Worm (Caenorhabditis elegans) whole organism, L1 larva: ENCODE results near the gene F17C8.3.

Source experiments
- alr-1 ChIP-seq: fragments of 200-800 bp; sonication (Bioruptor generic); optimal IDR thresholded peaks from 2 replicates; lab custom pipeline; 2018; ENCODE audit warnings: borderline replicate concordance, mild to moderate bottlenecking, missing genetic modification characterization, missing compliant biosample characterization
- aly-2 ChIP-seq: fragments of 150-350 bp; optimal IDR thresholded peaks from 2 replicates; lab custom pipeline; 2014; ENCODE audit warnings: missing biosample characterization, missing genetic modification characterization
- ama-1 ChIP-seq: fragments of 150-350 bp; optimal IDR thresholded peaks from 2 replicates; lab custom pipeline; 2014
- ceh-8 ChIP-seq: fragments of 200-800 bp; sonication (Bioruptor generic); optimal IDR thresholded peaks from 2 replicates; lab custom pipeline; 2018; ENCODE audit warnings: mild to moderate bottlenecking, missing genetic modification characterization, moderate library complexity, missing compliant biosample characterization
- ceh-82 ChIP-seq, 3 experiments: fragments of 150-350 bp in 1 of 3; sonication (generic microtip) in 2 of 3; optimal IDR thresholded peaks; 2 replicates each; lab custom pipeline; 2014 to 2017; ENCODE audit warnings: missing biosample characterization in 3 of 3, missing genetic modification characterization in 3 of 3
- ceh-88 ChIP-seq: fragments of 200-800 bp; sonication (Bioruptor generic); IDR thresholded peaks from 2 replicates; pipeline ENCODE4 v1.3.6; 2022; ENCODE audit warnings: missing genetic modification characterization, missing compliant biosample characterization
- ceh-90 ChIP-seq: sonication (generic microtip); optimal IDR thresholded peaks from 2 replicates; lab custom pipeline; 2016; ENCODE audit warnings: missing genetic modification characterization, missing compliant biosample characterization
- ces-1 ChIP-seq: fragments of 150-350 bp; optimal IDR thresholded peaks from 2 replicates; lab custom pipeline; 2014; ENCODE audit warnings: missing biosample characterization, missing genetic modification reagents, missing genetic modification characterization
- dpl-1 ChIP-seq, 3 experiments: fragments of 150-350 bp in 2 of 3; sonication (generic microtip) in 1 of 3; optimal IDR thresholded peaks; 2 replicates each; lab custom pipeline; 2014 to 2017; ENCODE audit warnings: missing biosample characterization in 3 of 3, missing genetic modification characterization in 3 of 3, missing genetic modification reagents in 3 of 3
- efl-1 ChIP-seq, 4 experiments: fragments of 150-350 bp; optimal IDR thresholded peaks in 3 of 4; peaks in 1 of 4; 1 replicate in 1 of 4; 2 replicates in 3 of 4; lab custom pipeline; 2014; ENCODE audit warnings: missing biosample characterization in 2 of 4, missing genetic modification characterization in 2 of 4, missing genetic modification reagents in 2 of 4
- egl-27 ChIP-seq, 2 experiments: fragments of 150-350 bp in 1 of 2; sonication (generic microtip); optimal IDR thresholded peaks; 3 replicates each; lab custom pipeline; 2017 to 2018; ENCODE audit warnings: missing biosample characterization in 2 of 2, missing genetic modification characterization in 2 of 2, missing genetic modification reagents in 2 of 2
- elt-2 ChIP-seq: sonication (generic microtip); optimal IDR thresholded peaks from 2 replicates; lab custom pipeline; 2016; ENCODE audit warnings: missing genetic modification characterization, mild to moderate bottlenecking, inconsistent platforms, missing compliant biosample characterization, missing genetic modification reagents
- ets-5 ChIP-seq: fragments of 200-800 bp; sonication (Bioruptor generic); IDR thresholded peaks from 2 replicates; pipeline ENCODE4 v1.3.6; 2022; ENCODE audit warnings: missing genetic modification characterization, missing compliant biosample characterization
- fkh-8 ChIP-seq: sonication (generic microtip); optimal IDR thresholded peaks from 2 replicates; lab custom pipeline; 2016; ENCODE audit warnings: mild to moderate bottlenecking, missing genetic modification characterization, missing compliant biosample characterization
- grh-1 ChIP-seq: fragments of 200-800 bp; sonication (Bioruptor generic); IDR thresholded peaks from 2 replicates; pipeline ENCODE4 v1.3.6; 2022; ENCODE audit warnings: missing genetic modification reagents, missing genetic modification characterization, missing compliant biosample characterization
- hlh-17 ChIP-seq: fragments of 200-800 bp; sonication (Bioruptor generic); optimal IDR thresholded peaks from 2 replicates; lab custom pipeline; 2018; ENCODE audit warnings: missing genetic modification characterization, mild to moderate bottlenecking, missing compliant biosample characterization, moderate library complexity, borderline replicate concordance
- hlh-4 ChIP-seq: sonication (generic microtip); optimal IDR thresholded peaks from 2 replicates; lab custom pipeline; 2016; ENCODE audit warnings: mild to moderate bottlenecking, missing genetic modification characterization, missing compliant biosample characterization
- hpl-2 ChIP-seq: fragments of 150-350 bp; optimal IDR thresholded peaks from 2 replicates; lab custom pipeline; 2014; ENCODE audit warnings: missing biosample characterization, missing genetic modification reagents, missing genetic modification characterization
- irx-1 ChIP-seq: sonication (generic microtip); optimal IDR thresholded peaks from 2 replicates; lab custom pipeline; 2016; ENCODE audit warnings: missing genetic modification characterization, missing compliant biosample characterization
- jun-1 ChIP-seq: fragments of 150-350 bp; optimal IDR thresholded peaks from 2 replicates; lab custom pipeline; 2014; ENCODE audit warnings: missing biosample characterization, missing genetic modification reagents, missing genetic modification characterization
- lin-13 ChIP-seq: fragments of 150-350 bp; optimal IDR thresholded peaks from 2 replicates; lab custom pipeline; 2014; ENCODE audit warnings: missing biosample characterization, missing genetic modification reagents, missing genetic modification characterization
- lin-14 ChIP-seq: fragments of 200-800 bp; sonication (Bioruptor generic); optimal IDR thresholded peaks from 2 replicates; lab custom pipeline; 2018; ENCODE audit warnings: mild to moderate bottlenecking, missing genetic modification characterization, moderate library complexity, missing compliant biosample characterization
- lir-3 ChIP-seq: sonication (generic microtip); optimal IDR thresholded peaks from 2 replicates; lab custom pipeline; 2016; ENCODE audit warnings: mild to moderate bottlenecking, missing genetic modification characterization, moderate library complexity, missing compliant biosample characterization; ENCODE audit not compliant: poor library complexity
- lsy-2 ChIP-seq, 2 experiments: fragments of 150-350 bp; optimal IDR thresholded peaks; 2 replicates each; lab custom pipeline; 2014; ENCODE audit warnings: missing biosample characterization in 2 of 2, missing genetic modification characterization in 2 of 2
- mdl-1 ChIP-seq, 2 experiments: fragments of 150-350 bp; optimal IDR thresholded peaks; 2 replicates each; lab custom pipeline; 2014 to 2017; ENCODE audit warnings: missing biosample characterization in 2 of 2, missing genetic modification characterization in 2 of 2, inconsistent platforms in 1 of 2
- mef-2 ChIP-seq: fragments of 150-350 bp; optimal IDR thresholded peaks from 2 replicates; lab custom pipeline; 2014; ENCODE audit warnings: missing biosample characterization, missing genetic modification characterization
- mep-1 ChIP-seq: fragments of 150-350 bp; optimal IDR thresholded peaks from 2 replicates; lab custom pipeline; 2014; ENCODE audit warnings: missing biosample characterization, missing genetic modification characterization
- nhr-11 ChIP-seq: fragments of 150-350 bp; optimal IDR thresholded peaks from 2 replicates; lab custom pipeline; 2014; ENCODE audit warnings: missing biosample characterization, missing genetic modification characterization
- nhr-12 ChIP-seq: sonication (generic microtip); optimal IDR thresholded peaks from 2 replicates; lab custom pipeline; 2017; ENCODE audit warnings: missing biosample characterization, missing genetic modification characterization
- nhr-47 ChIP-seq: sonication (generic microtip); optimal IDR thresholded peaks from 2 replicates; lab custom pipeline; 2016; ENCODE audit warnings: mild to moderate bottlenecking, missing genetic modification characterization, moderate library complexity, missing compliant biosample characterization
- nhr-71 ChIP-seq: sonication (generic microtip); optimal IDR thresholded peaks from 2 replicates; lab custom pipeline; 2016; ENCODE audit warnings: mild to moderate bottlenecking, missing genetic modification characterization, moderate library complexity, missing compliant biosample characterization
- nhr-77 ChIP-seq: fragments of 150-350 bp; optimal IDR thresholded peaks from 2 replicates; lab custom pipeline; 2014; ENCODE audit warnings: missing biosample characterization, missing genetic modification characterization
- nhr-84 ChIP-seq: sonication (generic microtip); optimal IDR thresholded peaks from 2 replicates; lab custom pipeline; 2017; ENCODE audit warnings: missing biosample characterization, missing genetic modification characterization
- nhr-85 ChIP-seq: sonication (generic microtip); peaks from one replicate; lab custom pipeline; 2016; ENCODE audit warnings: missing genetic modification characterization, inconsistent platforms, missing compliant biosample characterization
- nhr-90 ChIP-seq: sonication (generic microtip); optimal IDR thresholded peaks from 2 replicates; lab custom pipeline; 2016; ENCODE audit warnings: mild to moderate bottlenecking, missing genetic modification characterization, missing compliant biosample characterization; ENCODE audit not compliant: poor library complexity
- pag-3 ChIP-seq: sonication (generic microtip); optimal IDR thresholded peaks from 2 replicates; lab custom pipeline; 2017; ENCODE audit warnings: missing genetic modification characterization, mild to moderate bottlenecking, missing compliant biosample characterization, antibody characterized with exemption, borderline replicate concordance; ENCODE audit not compliant: insufficient read depth
- pax-3 ChIP-seq: fragments of 200-800 bp; sonication (Bioruptor generic); optimal IDR thresholded peaks from 2 replicates; lab custom pipeline; 2018; ENCODE audit warnings: mild to moderate bottlenecking, missing genetic modification characterization, moderate library complexity, missing compliant biosample characterization
- pqm-1 ChIP-seq: sonication (generic microtip); optimal IDR thresholded peaks from 3 replicates; lab custom pipeline; 2017; ENCODE audit warnings: missing biosample characterization, missing genetic modification characterization
- rnt-1 ChIP-seq: sonication (generic microtip); optimal IDR thresholded peaks from 2 replicates; lab custom pipeline; 2016; ENCODE audit warnings: mild to moderate bottlenecking, missing genetic modification characterization, moderate library complexity, missing compliant biosample characterization
- skn-1 ChIP-seq: fragments of 150-350 bp; optimal IDR thresholded peaks from 2 replicates; lab custom pipeline; 2014; ENCODE audit warnings: missing biosample characterization, missing genetic modification characterization
- snu-23 ChIP-seq: sonication (generic microtip); optimal IDR thresholded peaks from 2 replicates; lab custom pipeline; 2016; ENCODE audit warnings: missing genetic modification characterization, missing compliant biosample characterization
- sup-37 ChIP-seq: fragments of 200-800 bp; sonication (Bioruptor generic); optimal IDR thresholded peaks from 2 replicates; lab custom pipeline; 2018; ENCODE audit warnings: mild to moderate bottlenecking, missing genetic modification characterization, missing compliant biosample characterization
- swsn-7 ChIP-seq: sonication (generic microtip); optimal IDR thresholded peaks from 2 replicates; lab custom pipeline; 2016; ENCODE audit warnings: missing genetic modification characterization, missing compliant biosample characterization
- unc-98 ChIP-seq: fragments of 200-800 bp; sonication (Bioruptor generic); IDR thresholded peaks from 2 replicates; pipeline ENCODE4 v1.3.6; 2022; ENCODE audit warnings: missing genetic modification characterization, missing compliant biosample characterization
- vab-15 ChIP-seq: sonication (generic microtip); optimal IDR thresholded peaks from 2 replicates; lab custom pipeline; 2017; ENCODE audit warnings: missing genotype, mild to moderate bottlenecking, missing genetic modification characterization, missing compliant biosample characterization
- xbp-1 ChIP-seq: sonication (generic microtip); optimal IDR thresholded peaks from 2 replicates; lab custom pipeline; 2016; ENCODE audit warnings: missing genetic modification characterization, missing compliant biosample characterization
- ztf-11 ChIP-seq, 2 experiments: sonication (generic microtip); optimal IDR thresholded peaks; 2 replicates each; lab custom pipeline; 2016 to 2017; ENCODE audit warnings: missing genetic modification characterization in 2 of 2, missing biosample characterization in 1 of 2, missing compliant biosample characterization in 1 of 2

The F17C8.3 gene

DNA sequence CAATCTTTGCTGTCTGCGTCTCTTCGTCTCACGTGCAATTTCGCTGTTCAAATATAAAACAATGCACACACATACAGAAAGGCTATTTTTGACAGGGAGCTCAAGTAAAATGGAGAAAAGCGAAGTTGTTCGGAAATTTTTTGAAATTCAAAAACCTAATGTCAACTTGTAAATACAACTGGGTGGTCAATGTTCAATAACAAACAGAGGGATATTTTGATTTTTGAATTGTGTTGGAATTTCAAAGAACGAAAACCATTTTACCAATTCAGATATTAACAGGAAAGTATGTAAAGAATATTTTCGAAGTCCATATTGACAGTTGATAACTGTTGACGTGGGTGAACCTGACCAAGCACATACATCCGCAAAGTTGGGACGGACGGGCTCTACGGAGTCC lies 43.4 kb upstream of the F17C8.3 start, which contains the start of gene tag-243:
TSS of gene tag-243 (minus strand) at position 101 of the 400 bp plus-strand sequence.
- TF ChIP-seq lin-14 (no peak), ceh-88 (GFP tag; lab: Robert Waterston, UW) (no peak), rnt-1 (peak; percentile 7), mef-2 (tag; lab: Kevin White, UChicago) (no peak), aly-2 (no peak), sup-37 (no peak), dpl-1 (GFP tag; optimal IDR thresholded peaks at IDR 0.05; lab: Kevin White, UChicago) (no peak), nhr-71 (peak; percentile 5), nhr-84 (tag; lab: Kevin White, UChicago) (no peak), ets-5 (GFP tag; lab: Robert Waterston, UW) (no peak)

DNA sequence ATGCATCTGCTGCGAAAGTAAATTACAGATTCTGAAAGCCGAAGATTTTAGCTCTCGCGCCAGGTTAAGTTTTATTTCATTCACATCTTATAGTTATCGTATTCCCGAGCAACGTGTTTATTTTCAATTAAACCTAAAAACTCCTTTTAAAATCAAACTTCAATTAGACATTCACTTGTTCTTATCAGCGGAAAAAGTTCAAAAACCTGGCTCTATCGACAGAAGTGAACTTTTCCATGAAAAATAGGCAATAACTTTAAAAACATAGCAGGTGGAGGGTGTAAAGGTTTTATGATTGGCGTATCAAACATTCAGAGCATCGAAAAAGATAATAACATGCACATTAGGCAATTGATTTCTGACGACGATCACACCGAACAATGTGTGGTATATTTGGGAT lies 42.8 kb upstream of the F17C8.3 start, which contains the start of gene ppat-1:
TSS of gene ppat-1 (plus strand) at position 316 of the 400 bp plus-strand sequence.
- TF ChIP-seq ceh-90 (tag; lab: Kevin White, UChicago) (no peak), ceh-8 (GFP tag; lab: Kevin White, UChicago) (peak; percentile 2)

DNA sequence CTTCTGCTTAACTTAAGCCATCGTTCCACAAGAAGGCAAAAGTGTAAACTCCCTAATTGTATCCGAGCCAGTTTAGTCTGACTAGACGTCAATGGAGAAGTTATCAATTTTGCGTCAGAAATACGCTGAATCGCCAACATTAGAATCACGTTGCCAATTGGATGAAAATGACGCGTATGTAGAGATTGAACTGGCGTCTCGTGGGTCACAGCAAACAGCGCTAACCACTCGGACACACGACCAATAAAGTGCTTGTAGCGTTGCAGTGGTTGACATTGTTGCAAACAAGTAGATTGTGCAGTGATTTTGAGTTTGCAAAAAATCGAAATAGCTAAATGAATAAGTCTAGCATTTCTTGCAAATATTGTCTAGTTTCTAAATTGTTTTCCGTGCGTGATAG lies 42.1 kb upstream of the F17C8.3 start:
- TF ChIP-seq irx-1 (tag; lab: Kevin White, UChicago), result peak; percentile 56
- TF ChIP-seq pqm-1, result no peak
- no peak for TF ChIP-seq pag-3 (tag; lab: Kevin White, UChicago)
- peak; percentile 61 for TF ChIP-seq xbp-1 (tag; lab: Kevin White, UChicago)
- TF ChIP-seq ceh-90 (tag; lab: Kevin White, UChicago), result peak; percentile 3
- peak in 1 of 2 experiments; percentile 94 for TF ChIP-seq mdl-1 (tag; optimal IDR thresholded peaks at IDR 0.05; lab: Kevin White, UChicago)
- peak; percentile 25 for TF ChIP-seq hpl-2 (GFP tag; lab: Kevin White, UChicago)
- peak; percentile 40 to 62 (median 58) for TF ChIP-seq dpl-1 (GFP tag; optimal IDR thresholded peaks at IDR 0.05; lab: Kevin White, UChicago)
- TF ChIP-seq ceh-82 (tag; optimal IDR thresholded peaks at IDR 0.05; lab: Kevin White, UChicago), result peak; percentile 20 to 64 (median 61)
- peak; percentile 85 for TF ChIP-seq nhr-90 (tag; lab: Kevin White, UChicago)
- peak; percentile 42 for TF ChIP-seq pax-3 (tag; lab: Kevin White, UChicago)
- TF ChIP-seq efl-1 (optimal IDR thresholded peaks at IDR 0.05; lab: Kevin White, UChicago), result peak; percentile 50 to 72
- TF ChIP-seq efl-1 (GFP tag; optimal IDR thresholded peaks at IDR 0.05 in 1 of 2; lab: Kevin White, UChicago), result peak; percentile 32 to 97
- TF ChIP-seq snu-23 (GFP tag; lab: Kevin White, UChicago), result peak; percentile 87
- peak; percentile 47 for TF ChIP-seq skn-1
- TF ChIP-seq vab-15, result no peak
- no peak for TF ChIP-seq nhr-84 (tag; lab: Kevin White, UChicago)
- peak; percentile 5 for TF ChIP-seq mef-2 (tag; lab: Kevin White, UChicago)
- TF ChIP-seq egl-27 (tag; optimal IDR thresholded peaks at IDR 0.05; lab: Kevin White, UChicago), result no peak
- no peak for TF ChIP-seq nhr-12 (tag; lab: Kevin White, UChicago)
- TF ChIP-seq nhr-77 (tag; lab: Kevin White, UChicago), result peak; percentile 66
- peak; percentile 73 for TF ChIP-seq nhr-47 (tag; lab: Kevin White, UChicago)
- TF ChIP-seq lin-13 (GFP tag; lab: Kevin White, UChicago), result peak; percentile 59
- TF ChIP-seq ces-1 (GFP tag; lab: Kevin White, UChicago), result no peak
- no peak for TF ChIP-seq unc-98
- no peak for TF ChIP-seq lir-3
- 0 out of 2 replicates have a peak, but pooled peaks have one; percentile 38 for TF ChIP-seq grh-1 (GFP tag; lab: Robert Waterston, UW)
- peak; percentile 64 to 79 for TF ChIP-seq lsy-2 (tag; optimal IDR thresholded peaks at IDR 0.05; lab: Kevin White, UChicago)
- TF ChIP-seq nhr-11 (tag; lab: Kevin White, UChicago), result no peak
- TF ChIP-seq fkh-8 (tag; lab: Kevin White, UChicago), result peak; percentile 20
- TF ChIP-seq elt-2 (tag; lab: Kevin White, UChicago), result peak; percentile 71
- TF ChIP-seq mep-1 (tag; lab: Kevin White, UChicago), result peak; percentile 87
- peak; percentile 64 for TF ChIP-seq lin-14
- TF ChIP-seq ztf-11 (tag; optimal IDR thresholded peaks at IDR 0.05; lab: Kevin White, UChicago), result peak in 1 of 2 experiments; percentile 15
- TF ChIP-seq nhr-85 (tag; lab: Kevin White, UChicago), result peak; percentile 68
- no peak for TF ChIP-seq hlh-4 (tag; lab: Kevin White, UChicago)
- TF ChIP-seq hlh-17 (GFP tag; lab: Kevin White, UChicago), result no peak
- no peak for TF ChIP-seq alr-1 (tag; lab: Kevin White, UChicago)
- peak; percentile 37 for TF ChIP-seq jun-1 (tag; lab: Kevin White, UChicago)
- TF ChIP-seq swsn-7 (tag; lab: Kevin White, UChicago), result peak; percentile 70
- TF ChIP-seq ama-1 (lab: Kevin White, UChicago), result peak; percentile 66
